Worm (Caenorhabditis elegans) whole organism, mixed stage, embryonic: ENCODE measurements around the gene nud-1.
A peak's percentile ranks its signal among the peaks of the same experiment; 100 is the strongest.

Experiments used
- M03D4.4 ChIP-seq: sonication (generic microtip); optimal IDR thresholded peaks from 2 replicates; lab custom pipeline; 2017; ENCODE audit warnings: mild to moderate bottlenecking, missing genetic modification characterization, missing compliant biosample characterization
- bed-3 ChIP-seq: fragments of 200-800 bp; sonication (Bioruptor generic); optimal IDR thresholded peaks from 3 replicates; lab custom pipeline; 2018; ENCODE audit warnings: mild to moderate bottlenecking, missing genetic modification characterization, moderate library complexity, missing compliant biosample characterization
- blmp-1 ChIP-seq: fragments of 150-350 bp; optimal IDR thresholded peaks from 2 replicates; lab custom pipeline; 2014; ENCODE audit warnings: missing biosample characterization, missing genetic modification characterization
- ceh-39 ChIP-seq: fragments of 150-350 bp; optimal IDR thresholded peaks from 2 replicates; lab custom pipeline; 2014; ENCODE audit warnings: missing biosample characterization, missing genetic modification characterization
- ces-1 ChIP-seq: fragments of 150-350 bp; optimal IDR thresholded peaks from 2 replicates; lab custom pipeline; 2014; ENCODE audit warnings: missing biosample characterization, missing genetic modification reagents, missing genetic modification characterization
- cnd-1 ChIP-seq: fragments of 200-800 bp; sonication (Bioruptor generic); optimal IDR thresholded peaks from 2 replicates; lab custom pipeline; 2018; ENCODE audit warnings: mild to moderate bottlenecking, missing genetic modification characterization, missing compliant biosample characterization
- elt-1 ChIP-seq: sonication (generic microtip); optimal IDR thresholded peaks from 2 replicates; lab custom pipeline; 2017; ENCODE audit warnings: missing genetic modification characterization, mild to moderate bottlenecking, missing compliant biosample characterization, antibody characterized with exemption, moderate library complexity, borderline replicate concordance; ENCODE audit not compliant: insufficient read depth
- elt-3 ChIP-seq: fragments of 150-350 bp; optimal IDR thresholded peaks from 2 replicates; lab custom pipeline; 2014; ENCODE audit warnings: missing biosample characterization, missing genetic modification characterization
- flh-1 ChIP-seq: fragments of 200-800 bp; sonication (Bioruptor generic); optimal IDR thresholded peaks from 2 replicates; lab custom pipeline; 2018; ENCODE audit warnings: mild to moderate bottlenecking, missing genetic modification characterization, moderate library complexity, missing compliant biosample characterization
- ham-2 ChIP-seq: fragments of 200-800 bp; sonication (Bioruptor generic); optimal IDR thresholded peaks from 2 replicates; lab custom pipeline; 2018; ENCODE audit warnings: mild to moderate bottlenecking, missing genetic modification characterization, missing compliant biosample characterization
- lin-13 ChIP-seq: fragments of 150-350 bp; optimal IDR thresholded peaks from 2 replicates; lab custom pipeline; 2014; ENCODE audit warnings: missing biosample characterization, missing genetic modification characterization
- lin-32 ChIP-seq: fragments of 200-800 bp; sonication (Bioruptor generic); optimal IDR thresholded peaks from 2 replicates; lab custom pipeline; 2018; ENCODE audit warnings: mild to moderate bottlenecking, missing genetic modification characterization, missing compliant biosample characterization
- mab-5 ChIP-seq: fragments of 150-350 bp; optimal IDR thresholded peaks from 2 replicates; lab custom pipeline; 2014; ENCODE audit warnings: missing biosample characterization, missing genetic modification characterization
- mep-1 ChIP-seq: fragments of 150-350 bp; optimal IDR thresholded peaks from 2 replicates; lab custom pipeline; 2017; ENCODE audit warnings: missing biosample characterization, missing genetic modification reagents, missing genetic modification characterization, inconsistent platforms
- mls-2 ChIP-seq: sonication (generic microtip); optimal IDR thresholded peaks from 2 replicates; lab custom pipeline; 2016; ENCODE audit warnings: mild to moderate bottlenecking, missing genetic modification characterization, moderate library complexity, missing compliant biosample characterization
- nhr-12 ChIP-seq: fragments of 150-350 bp; optimal IDR thresholded peaks from 2 replicates; lab custom pipeline; 2014; ENCODE audit warnings: missing biosample characterization, missing genetic modification characterization
- nhr-2 ChIP-seq: fragments of 150-350 bp; optimal IDR thresholded peaks from 2 replicates; lab custom pipeline; 2014; ENCODE audit warnings: missing biosample characterization, missing genetic modification characterization
- nhr-237 ChIP-seq: fragments of 150-350 bp; optimal IDR thresholded peaks from 2 replicates; lab custom pipeline; 2014; ENCODE audit warnings: missing biosample characterization, missing genetic modification characterization
- nhr-28 ChIP-seq: fragments of 150-350 bp; optimal IDR thresholded peaks from 2 replicates; lab custom pipeline; 2014; ENCODE audit warnings: missing biosample characterization, missing genetic modification characterization
- nhr-76 ChIP-seq: sonication (generic microtip); optimal IDR thresholded peaks from 2 replicates; lab custom pipeline; 2017; ENCODE audit warnings: missing biosample characterization, missing genetic modification characterization
- pha-4 ChIP-seq: fragments of 150-350 bp; optimal IDR thresholded peaks from 2 replicates; lab custom pipeline; 2018; ENCODE audit warnings: missing biosample characterization, missing genetic modification reagents, missing genetic modification characterization
- snpc-4 ChIP-seq: fragments of 150-350 bp; optimal IDR thresholded peaks from 2 replicates; lab custom pipeline; 2014; ENCODE audit warnings: missing biosample characterization, missing genetic modification characterization
- sptf-1 ChIP-seq: sonication (generic microtip); optimal IDR thresholded peaks from 2 replicates; lab custom pipeline; 2017; ENCODE audit warnings: mild to moderate bottlenecking, missing genetic modification characterization, moderate library complexity, missing compliant biosample characterization
- tbx-8 ChIP-seq: fragments of 200-800 bp; sonication (Bioruptor generic); optimal IDR thresholded peaks from 2 replicates; lab custom pipeline; 2018; ENCODE audit warnings: mild to moderate bottlenecking, missing genetic modification characterization, moderate library complexity, missing compliant biosample characterization
- unc-120 ChIP-seq: sonication (generic microtip); optimal IDR thresholded peaks from 2 replicates; lab custom pipeline; 2017; ENCODE audit warnings: missing genetic modification characterization, missing compliant biosample characterization; ENCODE audit not compliant: poor library complexity, severe bottlenecking
- unc-39 ChIP-seq: fragments of 150-350 bp; optimal IDR thresholded peaks from 2 replicates; lab custom pipeline; 2014; ENCODE audit warnings: missing biosample characterization, missing genetic modification characterization
- zip-8 ChIP-seq: fragments of 150-350 bp; optimal IDR thresholded peaks from 2 replicates; lab custom pipeline; 2014; ENCODE audit warnings: missing biosample characterization, missing genetic modification characterization
- ztf-11 ChIP-seq: fragments of 150-350 bp; optimal IDR thresholded peaks from 2 replicates; lab custom pipeline; 2014; ENCODE audit warnings: missing biosample characterization, missing genetic modification characterization

Gene nud-1

ce11 chrIII:13316935-13317334 lies 24.4 kb upstream of the nud-1 start:
- TF ChIP-seq mab-5: no peak
- peak; percentile 9 for TF ChIP-seq mep-1 (tag; lab: Kevin White, UChicago)

- no peak for TF ChIP-seq elt-3 (tag; lab: Kevin White, UChicago)
- no peak for TF ChIP-seq bed-3 (GFP tag; lab: Kevin White, UChicago)
- TF ChIP-seq pha-4 (tag; lab: Kevin White, UChicago): no peak
- no peak for TF ChIP-seq lin-32 (GFP tag; lab: Kevin White, UChicago)
- TF ChIP-seq blmp-1 (tag; lab: Kevin White, UChicago): no peak
- no peak for TF ChIP-seq unc-120 (tag; lab: Kevin White, UChicago)
- TF ChIP-seq M03D4.4 (tag; lab: Kevin White, UChicago): no peak
- TF ChIP-seq sptf-1: no peak
- TF ChIP-seq elt-1 (tag; lab: Kevin White, UChicago): no peak
Measured at ce11 chrIII:13317383-13317911, 23.9 kb upstream of the nud-1 start.

- TF ChIP-seq nhr-12: no peak
- TF ChIP-seq zip-8 (tag; lab: Kevin White, UChicago): no peak
- TF ChIP-seq ham-2 (GFP tag; lab: Kevin White, UChicago): no peak
- no peak for TF ChIP-seq ceh-39 (tag; lab: Kevin White, UChicago)
- TF ChIP-seq lin-13 (tag; lab: Kevin White, UChicago): no peak
- no peak for TF ChIP-seq mls-2 (tag; lab: Kevin White, UChicago)
- TF ChIP-seq unc-39: no peak
- no peak for TF ChIP-seq nhr-28 (tag; lab: Kevin White, UChicago)
Measured at ce11 chrIII:13322578-13322977, 18.7 kb upstream of the nud-1 start, which contains the start of gene F53A2.11. Gene F53A2.11, minus strand, starts transcription at chrIII:13322678.

- TF ChIP-seq ham-2 (GFP tag; lab: Kevin White, UChicago) (no peak), pha-4 (tag; lab: Kevin White, UChicago) (no peak), lin-32 (GFP tag; lab: Kevin White, UChicago) (no peak), unc-39 (no peak), elt-1 (tag; lab: Kevin White, UChicago) (no peak), snpc-4 (tag; lab: Kevin White, UChicago) (no peak), mep-1 (tag; lab: Kevin White, UChicago) (no peak), cnd-1 (tag; lab: Kevin White, UChicago) (no peak), ceh-39 (tag; lab: Kevin White, UChicago) (no peak), lin-13 (tag; lab: Kevin White, UChicago) (no peak), ztf-11 (tag; lab: Kevin White, UChicago) (no peak)
Measured at ce11 chrIII:13324739-13325138, 16.6 kb upstream of the nud-1 start, which contains the start of gene F53A2.1. Gene F53A2.1, minus strand, starts transcription at chrIII:13324839.

ce11 chrIII:13328911-13329310 lies 12.4 kb upstream of the nud-1 start:
- TF ChIP-seq nhr-237 (no peak), flh-1 (GFP tag; lab: Kevin White, UChicago) (no peak), elt-1 (tag; lab: Kevin White, UChicago) (no peak), snpc-4 (tag; lab: Kevin White, UChicago) (no peak), zip-8 (tag; lab: Kevin White, UChicago) (peak; percentile 96), mep-1 (tag; lab: Kevin White, UChicago) (no peak), nhr-76 (tag; lab: Kevin White, UChicago) (no peak), ham-2 (GFP tag; lab: Kevin White, UChicago) (no peak), tbx-8 (no peak)

- TF ChIP-seq ztf-11 (tag; lab: Kevin White, UChicago) (no peak), nhr-76 (tag; lab: Kevin White, UChicago) (no peak), snpc-4 (tag; lab: Kevin White, UChicago) (no peak), elt-3 (tag; lab: Kevin White, UChicago) (no peak), ces-1 (no peak), sptf-1 (no peak), nhr-2 (no peak), lin-13 (tag; lab: Kevin White, UChicago) (no peak), blmp-1 (tag; lab: Kevin White, UChicago) (no peak), mls-2 (tag; lab: Kevin White, UChicago) (no peak)
Measured at ce11 chrIII:13333754-13334153, 7.6 kb upstream of the nud-1 start, which contains the start of gene sdz-20. Gene sdz-20, plus strand, starts transcription at chrIII:13334054.
